Fruit fly (Drosophila melanogaster) whole organism, prepupa: ENCODE data around the gene CG31710.

Source experiments
- CG10669 ChIP-seq: fragments of 200-800 bp; sonication (Bioruptor generic); optimal IDR thresholded peaks from 3 replicates; lab custom pipeline; 2018; ENCODE audit warnings: missing biosample characterization, mild to moderate bottlenecking, missing genetic modification characterization, moderate library complexity
- CG11294 ChIP-seq: fragments of 200-800 bp; sonication (Bioruptor generic); IDR thresholded peaks from 2 replicates; pipeline ENCODE4 v1.3.6; 2022; ENCODE audit warnings: missing biosample characterization, missing genetic modification characterization
- CG11902 ChIP-seq: fragments of 200-800 bp; sonication (Bioruptor generic); optimal IDR thresholded peaks from 3 replicates; lab custom pipeline; 2016; ENCODE audit warnings: missing biosample characterization, missing genetic modification characterization
- CG1621 ChIP-seq: fragments of 200-800 bp; sonication (Bioruptor generic); optimal IDR thresholded peaks from 3 replicates; lab custom pipeline; 2018; ENCODE audit warnings: missing biosample characterization, mild to moderate bottlenecking, missing genetic modification characterization
- CG16779 ChIP-seq: fragments of 200-800 bp; sonication (Bioruptor generic); optimal IDR thresholded peaks from 3 replicates; lab custom pipeline; 2017; ENCODE audit warnings: missing biosample characterization, mild to moderate bottlenecking, missing genetic modification characterization
- CG3032 ChIP-seq: fragments of 200-800 bp; optimal IDR thresholded peaks from 2 replicates; lab custom pipeline; 2019; ENCODE audit warnings: missing biosample characterization, mild to moderate bottlenecking, missing genetic modification characterization, moderate library complexity
- CG31627 ChIP-seq: fragments of 200-800 bp; sonication (Bioruptor generic); optimal IDR thresholded peaks from 3 replicates; lab custom pipeline; 2016; ENCODE audit warnings: missing biosample characterization, missing genetic modification characterization
- CG32006 ChIP-seq: fragments of 200-800 bp; sonication (Bioruptor generic); optimal IDR thresholded peaks from 3 replicates; lab custom pipeline; 2017; ENCODE audit warnings: missing biosample characterization, mild to moderate bottlenecking, missing genetic modification characterization
- CG34406 ChIP-seq: fragments of 200-800 bp; sonication (Bioruptor generic); optimal IDR thresholded peaks from 3 replicates; lab custom pipeline; 2016; ENCODE audit warnings: missing biosample characterization, missing genetic modification characterization
- CG3919 ChIP-seq: fragments of 200-800 bp; sonication (Bioruptor generic); optimal IDR thresholded peaks from 3 replicates; lab custom pipeline; 2016; ENCODE audit warnings: missing biosample characterization, missing genetic modification characterization
- CG4318 ChIP-seq: fragments of 200-800 bp; sonication (Bioruptor generic); optimal IDR thresholded peaks from 3 replicates; lab custom pipeline; 2017; ENCODE audit warnings: missing biosample characterization, mild to moderate bottlenecking, missing genetic modification characterization
- CG6163 ChIP-seq: fragments of 200-800 bp; sonication (Bioruptor generic); IDR thresholded peaks from 3 replicates; pipeline ENCODE4 v1.3.6; 2022; ENCODE audit warnings: missing biosample characterization, missing genetic modification characterization
- CG6808 ChIP-seq: fragments of 200-800 bp; sonication (Bioruptor generic); optimal IDR thresholded peaks from 3 replicates; lab custom pipeline; 2017; ENCODE audit warnings: missing biosample characterization, missing genetic modification characterization, mild to moderate bottlenecking, moderate library complexity, missing genetic modification reagents
- CG6854 ChIP-seq: fragments of 200-800 bp; sonication (Bioruptor generic); optimal IDR thresholded peaks from 2 replicates; lab custom pipeline; 2017; ENCODE audit warnings: missing biosample characterization, mild to moderate bottlenecking, missing genetic modification characterization
- CG8319 ChIP-seq: fragments of 200-800 bp; sonication (Bioruptor generic); optimal IDR thresholded peaks from 3 replicates; lab custom pipeline; 2016; ENCODE audit warnings: missing biosample characterization, missing genetic modification characterization
- CG8632 ChIP-seq: fragments of 200-800 bp; sonication (Bioruptor generic); optimal IDR thresholded peaks from 3 replicates; lab custom pipeline; 2016; ENCODE audit warnings: missing biosample characterization, missing genetic modification characterization
- CG9139 ChIP-seq: fragments of 200-800 bp; sonication (Bioruptor generic); optimal IDR thresholded peaks from 3 replicates; lab custom pipeline; 2017; ENCODE audit warnings: missing biosample characterization, mild to moderate bottlenecking, missing genetic modification characterization
- Eip75B ChIP-seq: fragments of 200-800 bp; sonication (Bioruptor generic); optimal IDR thresholded peaks from 3 replicates; lab custom pipeline; 2016; ENCODE audit warnings: missing biosample characterization, missing genetic modification characterization
- Eip78C ChIP-seq: fragments of 200-800 bp; sonication (Bioruptor generic); peaks from one replicate; lab custom pipeline; 2016; ENCODE audit warnings: missing biosample characterization, missing genetic modification characterization
- Eip93F ChIP-seq: fragments of 200-800 bp; sonication (Bioruptor generic); optimal IDR thresholded peaks from 2 replicates; lab custom pipeline; 2016; ENCODE audit warnings: missing biosample characterization, mild to moderate bottlenecking, missing genetic modification characterization
- Ets96B ChIP-seq: fragments of 200-800 bp; optimal IDR thresholded peaks from 2 replicates; lab custom pipeline; 2019; ENCODE audit warnings: missing biosample characterization, mild to moderate bottlenecking, missing genetic modification characterization, moderate library complexity
- Gug ChIP-seq: fragments of 200-800 bp; sonication (Bioruptor generic); IDR thresholded peaks from 2 replicates; pipeline ENCODE4 v1.3.6; 2022; ENCODE audit warnings: missing biosample characterization, missing genetic modification characterization
- OdsH ChIP-seq: fragments of 200-800 bp; sonication (Bioruptor generic); optimal IDR thresholded peaks from 3 replicates; lab custom pipeline; 2016; ENCODE audit warnings: missing biosample characterization, missing genetic modification characterization
- Sox102F ChIP-seq: fragments of 200-800 bp; sonication (Bioruptor generic); optimal IDR thresholded peaks from 2 replicates; lab custom pipeline; 2016; ENCODE audit warnings: missing biosample characterization, mild to moderate bottlenecking, missing genetic modification characterization
- Sox14 ChIP-seq: fragments of 200-800 bp; sonication (Bioruptor generic); optimal IDR thresholded peaks from 3 replicates; lab custom pipeline; 2016; ENCODE audit warnings: missing biosample characterization, missing genetic modification characterization
- Sox15 ChIP-seq: fragments of 200-800 bp; sonication (Bioruptor generic); optimal IDR thresholded peaks from 3 replicates; lab custom pipeline; 2016; ENCODE audit warnings: missing biosample characterization, missing genetic modification characterization
- achi ChIP-seq: fragments of 200-800 bp; sonication (Bioruptor generic); optimal IDR thresholded peaks from 3 replicates; lab custom pipeline; 2016; ENCODE audit warnings: missing biosample characterization, missing genetic modification characterization
- cyc ChIP-seq: fragments of 200-800 bp; sonication (Bioruptor generic); optimal IDR thresholded peaks from 3 replicates; lab custom pipeline; 2016; ENCODE audit warnings: missing biosample characterization, missing genetic modification characterization
- dsx ChIP-seq: fragments of 200-800 bp; optimal IDR thresholded peaks from 3 replicates; lab custom pipeline; 2019; ENCODE audit warnings: missing biosample characterization, mild to moderate bottlenecking, missing genetic modification characterization, moderate library complexity; ENCODE audit not compliant: poor library complexity, severe bottlenecking
- eg ChIP-seq: fragments of 200-800 bp; sonication (Bioruptor generic); IDR thresholded peaks from 3 replicates; pipeline ENCODE4 v1.3.6; 2022; ENCODE audit warnings: missing biosample characterization, missing genetic modification characterization
- esn ChIP-seq: fragments of 200-800 bp; sonication (Bioruptor generic); optimal IDR thresholded peaks from 2 replicates; lab custom pipeline; 2016; ENCODE audit warnings: missing biosample characterization, mild to moderate bottlenecking, missing genetic modification characterization, moderate library complexity
- lz ChIP-seq: fragments of 200-800 bp; sonication (Bioruptor generic); optimal IDR thresholded peaks from 3 replicates; lab custom pipeline; 2016; ENCODE audit warnings: missing biosample characterization, missing genetic modification characterization
- net ChIP-seq: fragments of 200-800 bp; sonication (Bioruptor generic); optimal IDR thresholded peaks from 3 replicates; lab custom pipeline; 2016; ENCODE audit warnings: missing biosample characterization, missing genetic modification characterization
- pdm3 ChIP-seq: fragments of 200-800 bp; sonication (Bioruptor generic); optimal IDR thresholded peaks from 3 replicates; lab custom pipeline; 2016; ENCODE audit warnings: missing biosample characterization, missing genetic modification characterization
- salr ChIP-seq, 2 experiments: fragments of 200-800 bp; sonication (Bioruptor generic); optimal IDR thresholded peaks; 3 replicates each; lab custom pipeline; 2016 to 2018; ENCODE audit warnings: missing biosample characterization in 2 of 2, missing genetic modification characterization in 2 of 2, mild to moderate bottlenecking in 1 of 2
- ss ChIP-seq, 2 experiments: fragments of 200-800 bp; sonication (Bioruptor generic); optimal IDR thresholded peaks; 2 replicates in 1 of 2; 3 replicates in 1 of 2; lab custom pipeline; 2017 to 2018; ENCODE audit warnings: mild to moderate bottlenecking in 2 of 2, missing biosample characterization in 2 of 2, missing genetic modification characterization in 2 of 2, moderate library complexity in 1 of 2
- svp ChIP-seq: fragments of 200-800 bp; sonication (Bioruptor generic); peaks from one replicate; lab custom pipeline; 2016; ENCODE audit warnings: missing biosample characterization, missing genetic modification characterization
- topi ChIP-seq: fragments of 200-800 bp; sonication (Bioruptor generic); optimal IDR thresholded peaks from 3 replicates; lab custom pipeline; 2016; ENCODE audit warnings: missing biosample characterization, missing genetic modification characterization
- vri ChIP-seq: fragments of 200-800 bp; sonication (Bioruptor generic); optimal IDR thresholded peaks from 3 replicates; lab custom pipeline; 2016; ENCODE audit warnings: missing biosample characterization, mild to moderate bottlenecking, missing genetic modification characterization

The CG31710 gene

DNA sequence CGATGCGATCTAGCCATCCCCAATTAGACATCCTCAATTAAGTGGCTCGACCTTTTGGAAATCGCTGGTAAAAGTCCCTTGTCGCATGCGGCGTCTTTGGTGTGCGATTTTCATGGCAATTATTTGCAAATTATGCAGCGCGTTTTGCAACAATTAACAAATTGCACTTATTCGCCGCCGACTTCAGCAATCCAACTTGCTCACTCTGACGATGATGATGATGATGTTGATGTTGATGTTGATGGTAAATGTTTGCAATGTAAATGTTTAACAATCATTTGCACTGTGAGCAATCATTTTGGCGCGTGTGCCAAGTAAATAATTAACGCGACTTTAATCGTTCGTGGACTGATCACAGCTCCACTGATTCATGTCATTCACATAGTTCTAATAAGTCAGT lies 28.4 kb upstream of the CG31710 start (continued):
- TF ChIP-seq CG34406 (GFP tag; lab: Kevin White, UChicago) (peak; percentile 38), CG4318 (GFP tag; lab: Kevin White, UChicago) (no peak), ss (GFP tag; optimal IDR thresholded peaks at IDR 0.05; lab: Kevin White, UChicago) (peak in 1 of 2 experiments; percentile 8), CG6808 (GFP tag; lab: Kevin White, UChicago) (no peak), CG8632 (GFP tag; lab: Kevin White, UChicago) (peak; percentile 21)

DNA sequence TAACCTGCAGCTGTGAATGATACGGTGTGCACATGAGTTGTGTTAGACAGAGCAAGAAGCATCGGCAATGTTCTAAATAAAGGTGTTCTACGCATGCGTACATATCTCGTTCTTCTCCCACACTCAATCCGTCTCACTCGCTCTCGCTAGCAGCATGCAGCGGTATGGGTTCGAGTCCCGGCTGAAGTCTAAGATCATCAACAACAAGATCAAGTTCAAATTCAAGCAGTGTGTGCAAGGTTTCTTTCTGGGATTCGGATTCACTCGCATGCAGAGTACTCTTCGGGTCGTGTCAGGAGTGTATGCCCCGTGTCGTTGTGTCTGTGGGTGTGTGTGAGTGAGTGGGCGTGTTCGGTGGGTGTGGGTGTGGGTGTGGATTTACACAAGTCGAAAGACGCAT lies 25.5 kb upstream of the CG31710 start:
- TF ChIP-seq Sox102F (no peak), CG11902 (no peak), CG8632 (GFP tag; lab: Kevin White, UChicago) (no peak), CG9139 (GFP tag; lab: Kevin White, UChicago) (no peak), CG1621 (tag; lab: Kevin White, UChicago) (peak; percentile 3), svp (peak; percentile 85)

DNA sequence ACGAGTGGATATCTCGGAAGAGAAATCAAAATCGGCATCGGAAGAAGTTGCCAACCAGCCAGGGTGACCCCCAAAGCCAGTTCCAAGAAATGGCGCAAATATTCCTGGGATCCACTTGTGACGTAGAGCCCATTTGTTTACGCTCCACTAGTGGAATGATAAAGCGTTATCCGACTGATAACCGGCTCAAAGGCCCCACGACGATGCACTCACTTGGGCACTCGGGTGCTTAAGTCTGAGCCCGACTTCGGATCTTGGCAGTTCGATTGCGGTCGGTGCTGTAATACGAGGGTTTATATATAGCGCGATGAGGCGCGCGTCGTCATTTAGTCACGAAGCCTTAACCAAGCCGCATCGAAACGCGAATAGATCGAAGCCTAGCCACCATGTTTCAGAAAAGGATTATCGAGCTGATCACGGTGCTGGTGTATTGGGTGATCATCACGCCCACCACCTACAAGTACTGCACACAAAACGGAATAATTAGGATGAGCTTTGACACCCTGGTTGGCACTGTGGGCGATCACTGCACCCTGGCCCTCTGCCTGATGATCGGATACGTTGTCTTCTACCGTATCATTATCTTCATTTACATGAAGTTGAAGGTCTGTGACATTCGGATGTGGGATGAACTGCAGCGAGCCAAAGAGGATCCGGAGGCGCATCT lies 24.0 kb upstream of the CG31710 start, which contains the start of gene CG13116:
Gene CG13116 (plus strand): TSS at position 323 of the 667 bp plus-strand sequence.
- peak; percentile 36 for TF ChIP-seq Eip78C (GFP tag; lab: Kevin White, UChicago)
- TF ChIP-seq Eip93F = no peak
- TF ChIP-seq ss (GFP tag; optimal IDR thresholded peaks at IDR 0.05; lab: Kevin White, UChicago) = peak in 1 of 2 experiments; percentile 3
- TF ChIP-seq svp = peak; percentile 93

DNA sequence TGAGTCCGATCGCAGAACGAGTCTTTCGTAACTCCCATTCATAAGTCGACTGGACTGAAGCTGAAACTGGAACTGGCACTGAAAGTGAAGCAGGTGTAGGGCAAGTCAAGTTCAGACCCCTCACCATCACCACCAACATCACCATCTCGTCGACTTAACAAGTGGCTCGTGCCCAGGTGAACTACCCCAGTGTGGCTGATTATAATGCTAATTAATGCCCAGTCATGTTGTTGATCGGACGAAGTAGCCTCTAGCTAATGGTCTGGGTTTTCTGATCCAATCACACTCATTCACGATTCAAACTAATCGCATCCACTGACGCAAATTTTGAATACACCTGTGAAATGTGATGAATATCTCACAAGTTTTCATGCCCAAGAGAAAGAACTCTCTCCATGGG lies 23.0 kb upstream of the CG31710 start:
- TF ChIP-seq Eip78C (GFP tag; lab: Kevin White, UChicago) (no peak), eg (GFP tag; lab: Robert Waterston, UW) (no peak), Sox14 (no peak), pdm3 (no peak), salr (GFP tag; optimal IDR thresholded peaks at IDR 0.05; lab: Kevin White, UChicago) (no peak), Sox15 (no peak), net (GFP tag; lab: Kevin White, UChicago) (no peak), CG8319 (GFP tag; lab: Kevin White, UChicago) (no peak), ss (GFP tag; optimal IDR thresholded peaks at IDR 0.05; lab: Kevin White, UChicago) (no peak)

DNA sequence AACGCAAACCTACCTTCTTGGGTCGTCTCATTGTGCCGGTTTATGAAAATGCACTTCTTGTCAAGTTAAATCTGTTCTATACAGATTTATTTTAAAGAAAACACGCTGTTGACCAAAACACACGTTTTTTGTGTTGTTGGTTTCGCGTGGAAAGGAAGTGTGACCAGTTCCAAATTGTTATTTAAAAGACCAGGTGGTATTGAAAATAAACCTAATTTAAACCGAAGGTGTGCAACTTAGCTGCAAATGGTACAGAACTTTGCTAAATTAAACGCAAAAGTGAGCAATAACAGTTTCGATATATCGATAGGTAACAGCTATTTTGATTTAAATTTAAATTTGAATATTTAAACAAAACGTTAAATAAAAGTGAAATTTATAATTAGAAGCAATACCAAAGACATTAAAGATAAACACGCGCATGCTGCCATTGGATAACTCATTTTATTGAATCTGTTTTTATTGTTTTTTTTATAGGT lies 5.4 kb upstream of the CG31710 start, which contains the start of gene CG4364:
Gene CG4364 (minus strand): TSS at position 165 of the 479 bp plus-strand sequence.
- TF ChIP-seq CG16779 (tag; lab: Kevin White, UChicago) (no peak), pdm3 (no peak), Eip75B (GFP tag; lab: Kevin White, UChicago) (no peak), CG11294 (GFP tag; lab: Robert Waterston, UW) (no peak), CG10669 (GFP tag; lab: Kevin White, UChicago) (no peak), CG9139 (GFP tag; lab: Kevin White, UChicago) (no peak), svp (no peak)

DNA sequence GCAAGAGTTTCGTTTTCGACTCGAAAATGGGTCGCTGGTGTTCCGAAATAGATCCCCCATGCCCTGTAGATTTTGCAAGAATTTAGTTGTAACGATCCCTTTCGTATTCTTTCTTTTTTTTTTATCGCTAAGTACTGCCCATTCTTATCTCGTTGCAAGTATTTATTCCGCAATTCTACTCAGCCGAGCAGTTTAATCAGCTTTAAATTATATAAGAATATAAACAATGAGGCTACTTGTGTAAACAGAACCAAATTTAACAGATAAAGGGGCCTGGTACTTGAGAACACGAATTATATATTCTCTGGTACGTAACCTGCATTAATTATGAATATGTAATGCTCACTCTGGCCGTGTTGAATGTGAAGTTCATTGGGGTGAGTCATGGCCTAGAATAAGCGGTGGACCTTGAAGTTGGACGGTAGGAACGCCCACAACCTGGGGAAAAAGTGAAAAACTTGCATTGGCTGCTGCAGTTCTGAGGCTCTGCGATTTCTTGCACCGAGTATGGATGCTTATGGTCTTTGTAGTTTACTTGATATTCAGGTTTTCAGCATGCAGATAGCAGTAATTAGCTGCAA lies 1.9 kb upstream of the CG31710 start:
- TF ChIP-seq CG6163 (GFP tag; lab: Robert Waterston, UW) (no peak), vri (GFP tag; lab: Kevin White, UChicago) (peak; percentile 95), achi (no peak), Gug (GFP tag; lab: Robert Waterston, UW) (no peak), ss (GFP tag; optimal IDR thresholded peaks at IDR 0.05; lab: Kevin White, UChicago) (no peak), svp (peak; percentile 92), dsx (GFP tag; lab: Kevin White, UChicago) (peak; percentile 43), CG3919 (no peak), CG11902 (no peak), Sox14 (no peak), CG32006 (GFP tag; lab: Kevin White, UChicago) (no peak), CG6854 (GFP tag; lab: Kevin White, UChicago) (peak; percentile 50), CG16779 (tag; lab: Kevin White, UChicago) (no peak), CG4318 (GFP tag; lab: Kevin White, UChicago) (no peak), Ets96B (tag; lab: Kevin White, UChicago) (no peak), OdsH (no peak), cyc (no peak), CG1621 (tag; lab: Kevin White, UChicago) (no peak), CG31627 (GFP tag; lab: Kevin White, UChicago) (no peak), esn (GFP tag; lab: Kevin White, UChicago) (no peak), CG3032 (tag; lab: Kevin White, UChicago) (no peak), lz (GFP tag; lab: Kevin White, UChicago) (no peak), topi (no peak)
